Fruit fly (Drosophila melanogaster) whole organism, pupa: Measurements from ENCODE around the gene Or67a.

Experiments used
- CG10348 ChIP-seq: fragments of 200-800 bp; sonication (Bioruptor generic); IDR thresholded peaks from 2 replicates; pipeline ENCODE4 v1.3.6; 2022; ENCODE audit warnings: missing biosample characterization, missing genetic modification characterization
- CG12605 ChIP-seq: fragments of 200-800 bp; sonication (Bioruptor generic); IDR thresholded peaks from 2 replicates; pipeline ENCODE4 v1.3.6; 2022; ENCODE audit warnings: missing biosample characterization, missing genetic modification characterization
- CG13204 ChIP-seq: fragments of 200-800 bp; sonication (Bioruptor generic); optimal IDR thresholded peaks from 2 replicates; lab custom pipeline; 2018; ENCODE audit warnings: missing biosample characterization, mild to moderate bottlenecking, missing genetic modification characterization, moderate library complexity
- CG15710 ChIP-seq: fragments of 200-800 bp; sonication (Bioruptor generic); optimal IDR thresholded peaks from 2 replicates; lab custom pipeline; 2018; ENCODE audit warnings: missing biosample characterization, mild to moderate bottlenecking, missing genetic modification characterization, moderate library complexity
- CG32121 ChIP-seq: fragments of 200-800 bp; sonication (Bioruptor generic); IDR thresholded peaks from 2 replicates; pipeline ENCODE4 v1.3.6; 2022; ENCODE audit warnings: missing biosample characterization, missing genetic modification characterization
- CG34367 ChIP-seq: fragments of 200-800 bp; sonication (Bioruptor generic); optimal IDR thresholded peaks from 2 replicates; lab custom pipeline; 2018; ENCODE audit warnings: missing biosample characterization, mild to moderate bottlenecking, missing genetic modification characterization
- CG4496 ChIP-seq: fragments of 200-800 bp; sonication (Bioruptor generic); IDR thresholded peaks from 3 replicates; pipeline ENCODE4 v1.3.6; 2022; ENCODE audit warnings: missing biosample characterization, missing genetic modification characterization
- EcR ChIP-seq: fragments of 200-800 bp; sonication (Bioruptor generic); optimal IDR thresholded peaks from 3 replicates; lab custom pipeline; 2019; ENCODE audit warnings: missing biosample characterization, missing genetic modification characterization, mild to moderate bottlenecking, moderate library complexity, missing genetic modification reagents
- Ets98B ChIP-seq: fragments of 200-800 bp; sonication (Bioruptor generic); IDR thresholded peaks from 2 replicates; pipeline ENCODE4 v1.3.6; 2022; ENCODE audit warnings: missing biosample characterization, missing genetic modification characterization
- Pif1B ChIP-seq: fragments of 200-800 bp; sonication (Bioruptor generic); optimal IDR thresholded peaks from 3 replicates; lab custom pipeline; 2016; ENCODE audit warnings: missing biosample characterization, missing genetic modification characterization
- Snoo ChIP-seq: fragments of 200-800 bp; sonication (Bioruptor generic); optimal IDR thresholded peaks from 3 replicates; lab custom pipeline; 2017; ENCODE audit warnings: missing biosample characterization, mild to moderate bottlenecking, missing genetic modification characterization, inconsistent platforms
- fd96Ca ChIP-seq: fragments of 200-800 bp; sonication (Bioruptor generic); IDR thresholded peaks from 3 replicates; pipeline ENCODE4 v1.3.6; 2022; ENCODE audit warnings: missing biosample characterization, missing genetic modification characterization
- gl ChIP-seq: fragments of 200-800 bp; sonication (Bioruptor generic); optimal IDR thresholded peaks from 2 replicates; lab custom pipeline; 2018; ENCODE audit warnings: missing biosample characterization, mild to moderate bottlenecking, missing genetic modification characterization

dm6 chr3L:9497249-9497648, 31.6 kb upstream of the Or67a start:
- TF ChIP-seq Ets98B = no peak
- no peak for TF ChIP-seq CG15710 (tag; lab: Kevin White, UChicago)
- TF ChIP-seq Pif1B (GFP tag; lab: Kevin White, UChicago) = no peak
- TF ChIP-seq EcR (GFP tag; lab: Kevin White, UChicago) = no peak
- TF ChIP-seq gl = no peak
- no peak for TF ChIP-seq CG34367 (tag; lab: Kevin White, UChicago)
- no peak for TF ChIP-seq CG13204 (GFP tag; lab: Kevin White, UChicago)
- TF ChIP-seq fd96Ca = no peak
- no peak for TF ChIP-seq CG10348 (GFP tag; lab: Robert Waterston, UW)
- no peak for TF ChIP-seq CG4496
- no peak for TF ChIP-seq Snoo
- no peak for TF ChIP-seq CG32121 (GFP tag; lab: Robert Waterston, UW)
- TF ChIP-seq CG12605 (GFP tag; lab: Robert Waterston, UW) = no peak
